Worm (Caenorhabditis elegans): ENCODE results near the gene R07H5.11.

R07H5.11 gene

ce11 chrIV:11211547-11211946 lies 9.0 kb downstream of the R07H5.11 start:
- TF ChIP-seq pqm-1 (tag; optimal IDR thresholded peaks at IDR 0.05), result no peak
- peak; percentile 89 for TF ChIP-seq elt-2 (tag; optimal IDR thresholded peaks at IDR 0.05)

- TF ChIP-seq hlh-8 (tag; optimal IDR thresholded peaks at IDR 0.05) (no peak), gmeb-2 (tag; optimal IDR thresholded peaks at IDR 0.05) (no peak)
Observed at ce11 chrIV:11212978-11213377, 10.4 kb downstream of the R07H5.11 start.

DNA sequence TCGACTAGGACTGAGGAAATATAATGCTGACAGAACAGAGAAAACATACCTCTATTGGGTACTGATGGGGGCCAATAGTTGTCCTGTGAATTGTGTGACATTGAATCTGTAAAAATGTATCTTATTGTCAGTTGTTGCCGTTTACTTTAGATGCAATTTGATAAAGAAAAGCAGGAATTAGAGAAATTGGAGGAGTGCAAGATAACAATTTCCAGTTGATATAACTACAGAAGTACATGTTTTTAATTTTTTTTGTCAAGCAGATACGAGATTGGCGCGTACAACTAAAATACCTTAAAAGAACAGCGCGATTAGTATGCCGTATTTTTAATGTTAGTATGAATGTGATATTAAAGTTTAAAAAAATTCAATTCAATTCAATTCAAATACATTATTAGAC lies 15.5 kb downstream of the R07H5.11 start, which contains the start of gene zip-6:
Gene zip-6, minus strand, starts transcription at position 101 of the 400 bp plus-strand sequence.
- TF ChIP-seq rnt-1 (tag; optimal IDR thresholded peaks at IDR 0.05) (no peak), dmd-4 (tag; optimal IDR thresholded peaks at IDR 0.05; ENCODE audit: borderline replicate concordance) (no peak), gmeb-2 (tag; optimal IDR thresholded peaks at IDR 0.05) (no peak), nhr-232 (tag; optimal IDR thresholded peaks at IDR 0.05) (no peak)

DNA sequence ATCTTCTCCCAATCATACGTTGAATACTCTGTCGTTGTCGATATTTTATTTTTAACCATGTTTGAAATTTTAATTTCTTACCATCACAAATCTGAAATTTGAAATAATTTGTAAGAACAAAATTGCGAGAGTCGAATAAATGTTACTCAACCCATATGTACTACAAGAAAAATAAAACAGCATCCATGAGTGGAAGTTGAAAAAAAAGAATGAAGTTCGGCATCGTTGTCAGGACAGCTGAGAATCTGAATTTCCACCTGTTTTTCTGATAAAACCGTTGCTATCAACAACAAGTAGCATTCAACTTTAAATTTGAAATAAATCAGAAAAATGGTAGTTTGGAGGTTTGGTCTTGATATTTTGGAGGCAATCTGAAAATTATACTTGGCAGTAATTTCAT lies 21.3 kb downstream of the R07H5.11 start, which contains the start of gene C29F4.3:
Gene C29F4.3, minus strand, starts transcription at position 101 of the 400 bp plus-strand sequence.
- no peak for TF ChIP-seq pha-4 (tag; optimal IDR thresholded peaks at IDR 0.05)
- TF ChIP-seq npax-4 (tag; optimal IDR thresholded peaks at IDR 0.05), result no peak
- TF ChIP-seq eyg-1 (tag; optimal IDR thresholded peaks at IDR 0.05), result no peak
- TF ChIP-seq lim-6 (tag; optimal IDR thresholded peaks at IDR 0.05), result no peak
- no peak for TF ChIP-seq hlh-30 (tag; optimal IDR thresholded peaks at IDR 0.05; ENCODE audit: insufficient read depth)
- TF ChIP-seq rnt-1 (tag; optimal IDR thresholded peaks at IDR 0.05), result no peak
- no peak for TF ChIP-seq unc-86 (tag; optimal IDR thresholded peaks at IDR 0.05)
- no peak for TF ChIP-seq fkh-10 (GFP tag; optimal IDR thresholded peaks at IDR 0.05)

ce11 chrIV:11225206-11225605 lies 22.6 kb downstream of the R07H5.11 start, which contains the start of gene col-125:
TSS of gene col-125 (plus strand) at chrIV:11225506.
- TF ChIP-seq ztf-16 (tag; optimal IDR thresholded peaks at IDR 0.05), result no peak
- TF ChIP-seq K09A11.1 (tag; optimal IDR thresholded peaks at IDR 0.05; ENCODE audit: insufficient read depth), result no peak
- TF ChIP-seq ets-4 (tag; optimal IDR thresholded peaks at IDR 0.05), result no peak
- TF ChIP-seq ceh-14 (tag; optimal IDR thresholded peaks at IDR 0.05), result no peak
- no peak for TF ChIP-seq C08G9.2 (tag; optimal IDR thresholded peaks at IDR 0.05)
- TF ChIP-seq ama-1 (optimal IDR thresholded peaks at IDR 0.05), result no peak

DNA sequence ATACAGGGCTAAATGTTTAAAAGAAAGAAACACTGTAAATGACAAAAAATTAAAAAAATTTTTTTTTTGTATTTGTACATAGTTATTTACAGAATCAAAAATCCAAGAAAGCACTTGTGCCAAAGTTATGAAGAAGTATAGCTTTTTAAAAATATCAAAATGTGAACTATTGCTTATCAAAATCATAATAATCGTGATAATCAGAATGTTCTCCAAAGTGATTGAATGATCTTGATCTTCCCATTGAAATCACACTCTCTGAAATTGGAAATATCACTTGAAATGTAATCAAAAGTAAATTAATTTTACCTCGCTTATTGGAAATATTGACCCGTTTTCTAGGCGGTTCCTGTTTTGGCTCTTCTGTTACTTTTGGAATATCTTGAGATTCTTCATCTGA lies 24.0 kb downstream of the R07H5.11 start:
- TF ChIP-seq K09A11.1 (tag; optimal IDR thresholded peaks at IDR 0.05; ENCODE audit: insufficient read depth) (no peak), ceh-31 (tag; optimal IDR thresholded peaks at IDR 0.05) (no peak), dmd-4 (tag; optimal IDR thresholded peaks at IDR 0.05; ENCODE audit: borderline replicate concordance) (no peak), pag-3 (tag; optimal IDR thresholded peaks at IDR 0.05; ENCODE audit: borderline replicate concordance) (no peak), ceh-6 (GFP tag; optimal IDR thresholded peaks at IDR 0.05) (no peak), npax-4 (tag; optimal IDR thresholded peaks at IDR 0.05) (no peak), ceh-19 (GFP tag; optimal IDR thresholded peaks at IDR 0.05) (no peak), lim-6 (tag; optimal IDR thresholded peaks at IDR 0.05) (no peak), T23F11.4 (GFP tag; optimal IDR thresholded peaks at IDR 0.05) (no peak), sdc-2 (tag; optimal IDR thresholded peaks at IDR 0.05) (no peak), fkh-6 (tag; optimal IDR thresholded peaks at IDR 0.05) (no peak), tbx-7 (tag; optimal IDR thresholded peaks at IDR 0.05) (no peak), che-1 (tag; optimal IDR thresholded peaks at IDR 0.05) (no peak), pha-2 (tag; optimal IDR thresholded peaks at IDR 0.05) (no peak), fax-1 (tag; optimal IDR thresholded peaks at IDR 0.05) (no peak), nhr-11 (tag; optimal IDR thresholded peaks at IDR 0.05) (no peak), C08G9.2 (tag; optimal IDR thresholded peaks at IDR 0.05) (no peak), pax-1 (tag; optimal IDR thresholded peaks at IDR 0.05) (no peak), rnt-1 (tag; optimal IDR thresholded peaks at IDR 0.05) (no peak), ets-4 (tag; optimal IDR thresholded peaks at IDR 0.05) (no peak)

Measured in whole organism, late embryonic.